Fruit fly (Drosophila melanogaster): ENCODE data around the gene neur.

DNA sequence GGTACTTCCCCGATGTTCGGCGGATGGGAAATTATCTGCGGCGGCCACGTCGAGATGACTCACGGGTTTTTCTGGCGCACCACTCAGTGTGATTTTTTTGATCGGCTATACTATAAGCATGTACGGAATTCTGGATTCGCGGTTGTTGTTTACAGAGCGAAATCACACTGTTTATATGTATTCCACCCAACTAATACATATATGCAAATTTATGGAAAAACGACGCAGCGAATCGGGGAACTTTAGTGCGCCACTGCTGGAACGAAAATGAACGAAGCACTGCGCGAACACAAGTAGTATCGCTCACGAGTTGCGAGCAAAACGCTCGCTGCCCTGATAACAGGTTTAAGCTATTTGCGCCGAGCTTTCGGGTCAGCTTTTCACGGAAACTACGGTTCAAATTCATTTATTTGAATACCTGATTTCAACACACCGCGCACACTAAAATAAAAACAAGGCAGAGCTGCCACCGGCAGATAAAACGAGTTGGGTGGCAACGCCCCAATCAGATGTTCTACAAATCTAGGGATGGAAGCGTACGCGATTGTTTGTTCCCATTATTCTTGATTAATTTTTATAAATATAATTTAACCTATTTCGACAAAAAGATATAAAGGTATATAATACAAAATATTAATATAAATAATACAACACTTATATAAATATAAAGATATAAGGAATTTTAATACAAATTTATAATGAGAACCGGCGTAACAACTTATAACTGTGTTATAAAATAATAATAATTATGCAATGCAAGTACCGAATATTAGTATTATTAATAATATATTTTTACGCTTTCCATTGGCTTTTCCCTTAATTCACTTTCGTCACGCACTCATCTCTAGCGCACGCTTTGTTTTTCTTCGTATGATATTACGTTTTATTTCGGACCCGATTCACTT is 8.5 kb upstream of the neur start, which contains the start of gene Rel:
- TF ChIP-seq psq (optimal IDR thresholded peaks at IDR 0.05) (no peak), CG8478 (optimal IDR thresholded peaks at IDR 0.05) (no peak), usp (GFP tag; optimal IDR thresholded peaks at IDR 0.05) (no peak), Dll (optimal IDR thresholded peaks at IDR 0.05) (no peak)
